Fruit fly (Drosophila melanogaster) whole organism, embryonic: ENCODE results near the gene wdb.

Experiments used
- Antp ChIP-seq: fragments of 200-800 bp; sonication (Bioruptor generic); optimal IDR thresholded peaks from 3 replicates; lab custom pipeline; 2016; ENCODE audit warnings: missing biosample characterization, missing genetic modification characterization
- Atf3 ChIP-seq: fragments of 200-800 bp; sonication (Bioruptor generic); optimal IDR thresholded peaks from 3 replicates; lab custom pipeline; 2016; ENCODE audit warnings: missing biosample characterization, missing genetic modification characterization
- Awh ChIP-seq: fragments of 200-800 bp; sonication (Bioruptor generic); IDR thresholded peaks from 2 replicates; pipeline ENCODE4, ENCODE4 v1.3.6; 2022; ENCODE audit warnings: missing biosample characterization, missing genetic modification characterization
- BEAF-32 ChIP-seq: fragments of 200-800 bp; sonication (Bioruptor generic); optimal IDR thresholded peaks from 3 replicates; lab custom pipeline; 2017; ENCODE audit warnings: missing biosample characterization, missing genetic modification characterization, mild to moderate bottlenecking, moderate library complexity, missing genetic modification reagents
- C15 ChIP-seq: fragments of 200-800 bp; sonication (Bioruptor generic); IDR thresholded peaks from 3 replicates; pipeline ENCODE4 v1.3.6; 2022; ENCODE audit warnings: missing biosample characterization, missing genetic modification characterization
- CG10209 ChIP-seq: fragments of 200-800 bp; sonication (Bioruptor generic); optimal IDR thresholded peaks from 3 replicates; lab custom pipeline; 2017; ENCODE audit warnings: missing biosample characterization, mild to moderate bottlenecking, missing genetic modification characterization, missing genetic modification reagents
- CG10366 ChIP-seq: fragments of 200-800 bp; sonication (Bioruptor generic); IDR thresholded peaks from 2 replicates; pipeline ENCODE4 v1.3.6; 2022; ENCODE audit warnings: missing biosample characterization, missing genetic modification characterization
- CG10462 ChIP-seq: fragments of 200-800 bp; sonication (Bioruptor generic); optimal IDR thresholded peaks from 2 replicates; lab custom pipeline; 2016; ENCODE audit warnings: missing biosample characterization, missing genetic modification characterization
- CG11504 ChIP-seq: fragments of 200-800 bp; sonication (Bioruptor generic); optimal IDR thresholded peaks from 3 replicates; lab custom pipeline; 2019; ENCODE audit warnings: missing biosample characterization, mild to moderate bottlenecking, missing genetic modification characterization, moderate library complexity
- CG12942 ChIP-seq: fragments of 200-800 bp; sonication (Bioruptor generic); optimal IDR thresholded peaks from 3 replicates; lab custom pipeline; 2016; ENCODE audit warnings: missing biosample characterization, missing genetic modification characterization
- CG13287 ChIP-seq: fragments of 200-800 bp; sonication (Bioruptor generic); IDR thresholded peaks from 2 replicates; pipeline ENCODE4 v1.3.6; 2022; ENCODE audit warnings: missing biosample characterization, missing genetic modification characterization; ENCODE audit not compliant: partially characterized antibody
- CG13624 ChIP-seq: fragments of 200-800 bp; sonication (Bioruptor generic); optimal IDR thresholded peaks from 2 replicates; lab custom pipeline; 2016; ENCODE audit warnings: missing biosample characterization, missing genetic modification characterization
- CG14667 ChIP-seq: fragments of 200-800 bp; sonication (Bioruptor generic); IDR thresholded peaks from 2 replicates; pipeline ENCODE4 v1.3.6; 2022; ENCODE audit warnings: missing biosample characterization, missing genetic modification characterization
- CG14965 ChIP-seq: fragments of 200-800 bp; sonication (Bioruptor generic); optimal IDR thresholded peaks from 2 replicates; lab custom pipeline; 2016; ENCODE audit warnings: missing biosample characterization, missing genetic modification characterization, borderline replicate concordance
- CG17328 ChIP-seq: fragments of 200-800 bp; sonication (Bioruptor generic); IDR thresholded peaks from 2 replicates; pipeline ENCODE4 v1.3.6; 2022; ENCODE audit warnings: missing biosample characterization, missing genetic modification characterization
- CG2129 ChIP-seq: fragments of 200-800 bp; sonication (Bioruptor generic); IDR thresholded peaks from 2 replicates; pipeline ENCODE4 v1.3.6; 2022; ENCODE audit warnings: missing biosample characterization, missing genetic modification characterization; ENCODE audit not compliant: partially characterized antibody
- CG33213 ChIP-seq: fragments of 200-800 bp; sonication (Bioruptor generic); optimal IDR thresholded peaks from 3 replicates; lab custom pipeline; 2016; ENCODE audit warnings: missing biosample characterization, missing genetic modification characterization
- CG3407 ChIP-seq: fragments of 200-800 bp; sonication (Bioruptor generic); optimal IDR thresholded peaks from 2 replicates; lab custom pipeline; 2018; ENCODE audit warnings: missing biosample characterization, mild to moderate bottlenecking, missing genetic modification characterization
- CG3838 ChIP-seq: fragments of 200-800 bp; sonication (Bioruptor generic); optimal IDR thresholded peaks from 3 replicates; lab custom pipeline; 2016; ENCODE audit warnings: missing biosample characterization, missing genetic modification characterization
- CG42726 ChIP-seq: fragments of 200-800 bp; sonication (Bioruptor generic); IDR thresholded peaks from 2 replicates; pipeline ENCODE4 v1.3.6; 2022; ENCODE audit warnings: missing biosample characterization, missing genetic modification characterization; ENCODE audit not compliant: partially characterized antibody
- CG7372 ChIP-seq: fragments of 200-800 bp; sonication (Bioruptor generic); IDR thresholded peaks from 2 replicates; pipeline ENCODE4 v1.3.6; 2022; ENCODE audit warnings: missing biosample characterization, missing genetic modification characterization
- CG7928 ChIP-seq: fragments of 200-800 bp; sonication (Bioruptor generic); optimal IDR thresholded peaks from 2 replicates; lab custom pipeline; 2017; ENCODE audit warnings: missing biosample characterization, mild to moderate bottlenecking, missing genetic modification characterization
- CG8281 ChIP-seq: fragments of 200-800 bp; sonication (Bioruptor generic); optimal IDR thresholded peaks from 2 replicates; lab custom pipeline; 2018; ENCODE audit warnings: missing biosample characterization, mild to moderate bottlenecking, missing genetic modification characterization, moderate library complexity
- CG8290 ChIP-seq, 3 experiments: fragments of 200-800 bp; sonication (Bioruptor generic); optimal IDR thresholded peaks; 2 replicates each; lab custom pipeline; 2016 to 2019; ENCODE audit warnings: missing biosample characterization in 3 of 3, missing genetic modification characterization in 3 of 3, mild to moderate bottlenecking in 2 of 3, moderate library complexity in 1 of 3
- CG9437 ChIP-seq: fragments of 200-800 bp; sonication (Bioruptor generic); optimal IDR thresholded peaks from 2 replicates; lab custom pipeline; 2018; ENCODE audit warnings: missing biosample characterization, mild to moderate bottlenecking, missing genetic modification characterization
- Dbx ChIP-seq: fragments of 200-800 bp; sonication (Bioruptor generic); IDR thresholded peaks from 3 replicates; pipeline ENCODE4 v1.3.6; 2022; ENCODE audit warnings: missing biosample characterization, missing genetic modification characterization
- Dll ChIP-seq: fragments of 200-800 bp; sonication (Bioruptor generic); IDR thresholded peaks from 4 replicates; pipeline ENCODE4 v1.3.6; 2022; ENCODE audit warnings: missing biosample characterization, missing genetic modification characterization; ENCODE audit not compliant: partially characterized antibody
- Gsc ChIP-seq: fragments of 200-800 bp; sonication (Bioruptor generic); IDR thresholded peaks from 2 replicates; pipeline ENCODE4 v1.3.6; 2022; ENCODE audit warnings: missing biosample characterization, missing genetic modification characterization
- Hand ChIP-seq: fragments of 200-800 bp; sonication (Bioruptor generic); optimal IDR thresholded peaks from 2 replicates; lab custom pipeline; 2017; ENCODE audit warnings: mild to moderate bottlenecking, missing biosample characterization, missing genetic modification reagents, missing genetic modification characterization
- HmgD ChIP-seq: fragments of 200-800 bp; sonication (Bioruptor generic); optimal IDR thresholded peaks from 3 replicates; lab custom pipeline; 2016; ENCODE audit warnings: missing biosample characterization, missing genetic modification characterization
- MESR4 ChIP-seq: fragments of 200-800 bp; sonication (Bioruptor generic); optimal IDR thresholded peaks from 2 replicates; lab custom pipeline; 2018; ENCODE audit warnings: missing biosample characterization, mild to moderate bottlenecking, missing genetic modification characterization, moderate library complexity
- Meics ChIP-seq: fragments of 200-800 bp; sonication (Bioruptor generic); optimal IDR thresholded peaks from 2 replicates; lab custom pipeline; 2017; ENCODE audit warnings: missing biosample characterization, mild to moderate bottlenecking, missing genetic modification characterization
- Nf-YA ChIP-seq: fragments of 200-800 bp; sonication (Bioruptor generic); IDR thresholded peaks from 2 replicates; pipeline ENCODE4 v1.3.6; 2022; ENCODE audit warnings: missing biosample characterization, missing genetic modification characterization
- Nf-YB ChIP-seq: fragments of 200-800 bp; sonication (Bioruptor generic); optimal IDR thresholded peaks from 3 replicates; lab custom pipeline; 2019; ENCODE audit warnings: missing biosample characterization, mild to moderate bottlenecking, missing genetic modification characterization, moderate library complexity
- Scr ChIP-seq: fragments of 200-800 bp; sonication (Bioruptor generic); IDR thresholded peaks from 2 replicates; pipeline ENCODE4 v1.3.6; 2022; ENCODE audit warnings: missing biosample characterization, missing genetic modification characterization; ENCODE audit not compliant: partially characterized antibody
- Usf ChIP-seq: fragments of 200-800 bp; sonication (Bioruptor generic); optimal IDR thresholded peaks from 2 replicates; lab custom pipeline; 2017; ENCODE audit warnings: missing genotype, missing biosample characterization, missing genetic modification characterization
- bbx ChIP-seq: fragments of 200-800 bp; sonication (Bioruptor generic); IDR thresholded peaks from 2 replicates; pipeline ENCODE4 v1.3.6; 2022; ENCODE audit warnings: missing biosample characterization, missing genetic modification characterization; ENCODE audit not compliant: partially characterized antibody
- cg ChIP-seq: fragments of 200-800 bp; sonication (Bioruptor generic); optimal IDR thresholded peaks from 3 replicates; lab custom pipeline; 2019; ENCODE audit warnings: missing biosample characterization, mild to moderate bottlenecking, missing genetic modification characterization, moderate library complexity
- dysf ChIP-seq: fragments of 200-800 bp; sonication (Bioruptor generic); IDR thresholded peaks from 3 replicates; pipeline ENCODE4 v1.3.6; 2022; ENCODE audit warnings: missing biosample characterization, missing genetic modification characterization
- jing ChIP-seq: fragments of 200-800 bp; sonication (Bioruptor generic); optimal IDR thresholded peaks from 2 replicates; lab custom pipeline; 2018; ENCODE audit warnings: missing biosample characterization, mild to moderate bottlenecking, missing genetic modification characterization
- kay ChIP-seq: fragments of 200-800 bp; sonication (Bioruptor generic); optimal IDR thresholded peaks from 2 replicates; lab custom pipeline; 2016; ENCODE audit warnings: missing biosample characterization, missing genetic modification characterization
- knrl ChIP-seq: fragments of 200-800 bp; sonication (Bioruptor generic); IDR thresholded peaks from 3 replicates; pipeline ENCODE4 v1.3.6; 2022; ENCODE audit warnings: missing biosample characterization, missing genetic modification characterization; ENCODE audit not compliant: partially characterized antibody
- otp ChIP-seq: fragments of 200-800 bp; sonication (Bioruptor generic); IDR thresholded peaks from 3 replicates; pipeline ENCODE4, ENCODE4 v1.3.6; 2022; ENCODE audit warnings: missing biosample characterization, missing genetic modification characterization
- pan ChIP-seq, 4 experiments: fragments of >200 bp in 3 of 4; fragments of 200-800 bp in 1 of 4; sonication (Bioruptor generic) in 1 of 4; optimal IDR thresholded peaks in 3 of 4; IDR thresholded peaks in 1 of 4; 2 replicates each; pipeline versions ENCODE4 v1.3.6 to Lab custom; 2017 to 2022; ENCODE audit warnings: missing biosample characterization in 2 of 4, missing genetic modification characterization in 2 of 4, mixed read lengths in 1 of 4
- schlank ChIP-seq: fragments of 200-800 bp; sonication (Bioruptor generic); optimal IDR thresholded peaks from 2 replicates; lab custom pipeline; 2018; ENCODE audit warnings: missing biosample characterization, mild to moderate bottlenecking, missing genetic modification characterization
- seq ChIP-seq: fragments of 200-800 bp; sonication (Bioruptor generic); IDR thresholded peaks from 2 replicates; pipeline ENCODE4 v1.3.6; 2022; ENCODE audit warnings: missing biosample characterization, missing genetic modification characterization
- slp2 ChIP-seq: fragments of 200-800 bp; sonication (Bioruptor generic); optimal IDR thresholded peaks from 2 replicates; lab custom pipeline; 2016; ENCODE audit warnings: missing biosample characterization, missing genetic modification characterization
- sqz ChIP-seq: fragments of 200-800 bp; sonication (Bioruptor generic); optimal IDR thresholded peaks from 3 replicates; lab custom pipeline; 2018; ENCODE audit warnings: missing biosample characterization, mild to moderate bottlenecking, missing genetic modification characterization
- zfh1 ChIP-seq: fragments of 200-800 bp; sonication (Bioruptor generic); IDR thresholded peaks from 3 replicates; pipeline ENCODE4 v1.3.6; 2022; ENCODE audit warnings: missing biosample characterization, missing genetic modification characterization

Gene wdb

dm6 chr3R:27582634-27583181, 667 bp upstream of the wdb start, which contains the start of gene pins (continued):
- TF ChIP-seq otp (GFP tag; lab: Robert Waterston, UW) = no peak
- TF ChIP-seq dysf = no peak
- no peak for TF ChIP-seq Antp (GFP tag; lab: Kevin White, UChicago)
- no peak for TF ChIP-seq CG3838
- no peak for TF ChIP-seq Gsc (GFP tag; lab: Robert Waterston, UW)
- TF ChIP-seq seq = no peak
- TF ChIP-seq Meics (GFP tag; lab: Kevin White, UChicago) = no peak
- no peak for TF ChIP-seq Nf-YA (GFP tag; lab: Robert Waterston, UW)
- TF ChIP-seq CG10366 (GFP tag; lab: Robert Waterston, UW) = no peak
- TF ChIP-seq Dll (GFP tag; lab: Robert Waterston, UW) = 0 out of 4 replicates have a peak, but pooled peaks have one; percentile 42
- TF ChIP-seq CG13624 (GFP tag; lab: Kevin White, UChicago) = no peak
- peak; percentile 92 for TF ChIP-seq MESR4 (GFP tag; lab: Kevin White, UChicago)
- no peak for TF ChIP-seq Hand (GFP tag; lab: Kevin White, UChicago)
- no peak for TF ChIP-seq CG7372
- TF ChIP-seq CG7928 = no peak
- TF ChIP-seq BEAF-32 (GFP tag; lab: Kevin White, UChicago) = no peak
- no peak for TF ChIP-seq knrl
- no peak for TF ChIP-seq CG42726
- TF ChIP-seq sqz (GFP tag; lab: Kevin White, UChicago) = no peak
- no peak for TF ChIP-seq Nf-YB (GFP tag; lab: Kevin White, UChicago)
- no peak for TF ChIP-seq CG10209
- no peak for TF ChIP-seq zfh1 (GFP tag; lab: Robert Waterston, UW)
- TF ChIP-seq C15 (GFP tag; lab: Robert Waterston, UW) = no peak
- no peak for TF ChIP-seq CG14965 (GFP tag; lab: Kevin White, UChicago)
- TF ChIP-seq CG33213 (GFP tag; lab: Kevin White, UChicago) = no peak
- no peak for TF ChIP-seq Usf (GFP tag; lab: Kevin White, UChicago)
- no peak for TF ChIP-seq bbx (GFP tag; lab: Robert Waterston, UW)
- peak; percentile 16; the same call in 1 of the 2 replicates for TF ChIP-seq Scr (GFP tag; lab: Robert Waterston, UW)
- TF ChIP-seq CG13287 (GFP tag; lab: Robert Waterston, UW) = no peak
- peak; percentile 37 for TF ChIP-seq kay (GFP tag; lab: Kevin White, UChicago)
- TF ChIP-seq Awh (GFP tag; lab: Robert Waterston, UW) = no peak
- no peak for TF ChIP-seq pan (optimal IDR thresholded peaks at IDR 0.05; lab: Kevin White, UChicago)
- TF ChIP-seq pan (GFP tag; optimal IDR thresholded peaks at IDR 0.05 in 1 of 2, IDR thresholded peaks at IDR 0.05 in 1 of 2) = no peak
- TF ChIP-seq CG8281 (tag; lab: Kevin White, UChicago) = no peak
- TF ChIP-seq CG9437 (GFP tag; lab: Kevin White, UChicago) = no peak
- TF ChIP-seq slp2 (GFP tag; lab: Kevin White, UChicago) = no peak
- TF ChIP-seq HmgD (GFP tag; lab: Kevin White, UChicago) = no peak
- TF ChIP-seq schlank = no peak
- TF ChIP-seq cg (GFP tag; lab: Kevin White, UChicago) = no peak
- TF ChIP-seq CG11504 (tag; lab: Kevin White, UChicago) = no peak
- no peak for TF ChIP-seq CG17328 (GFP tag; lab: Robert Waterston, UW)
- no peak for TF ChIP-seq CG10462 (GFP tag; lab: Kevin White, UChicago)
- no peak for TF ChIP-seq jing (GFP tag; lab: Kevin White, UChicago)
- TF ChIP-seq CG14667 (GFP tag; lab: Robert Waterston, UW) = no peak
- TF ChIP-seq Atf3 = no peak
- no peak for TF ChIP-seq CG8290 (GFP tag; optimal IDR thresholded peaks at IDR 0.05; lab: Kevin White, UChicago)
- TF ChIP-seq CG8290 (tag; optimal IDR thresholded peaks at IDR 0.05; lab: Kevin White, UChicago) = no peak
- no peak for TF ChIP-seq CG2129 (GFP tag; lab: Robert Waterston, UW)
- TF ChIP-seq CG3407 = no peak
- TF ChIP-seq Dbx = no peak
- no peak for TF ChIP-seq CG12942 (GFP tag; lab: Kevin White, UChicago)
